Worm (Caenorhabditis elegans) whole organism, L4 larva: ENCODE results near the gene srm-1.

Source experiments
- F37D6.2 ChIP-seq: sonication (generic microtip); optimal IDR thresholded peaks from 2 replicates; lab custom pipeline; 2016; ENCODE audit warnings: mild to moderate bottlenecking, missing genetic modification characterization, missing compliant biosample characterization
- F44E2.7 ChIP-seq: fragments of 200-800 bp; sonication (Bioruptor generic); IDR thresholded peaks from 2 replicates; pipeline ENCODE4 v2.1.2; 2022; ENCODE audit warnings: missing genetic modification characterization, missing compliant biosample characterization
- F49E8.2 ChIP-seq: sonication (generic microtip); optimal IDR thresholded peaks from 2 replicates; lab custom pipeline; 2016; ENCODE audit warnings: missing compliant biosample characterization, mild to moderate bottlenecking, missing genetic modification characterization, borderline replicate concordance
- T20F7.1 ChIP-seq: fragments of 200-800 bp; sonication (Bioruptor generic); optimal IDR thresholded peaks from 2 replicates; lab custom pipeline; 2018; ENCODE audit warnings: mild to moderate bottlenecking, missing genetic modification characterization, missing compliant biosample characterization
- aha-1 ChIP-seq: fragments of 150-350 bp; peaks from one replicate; lab custom pipeline; 2014; ENCODE audit warnings: missing biosample characterization, missing genetic modification characterization
- aly-2 ChIP-seq: sonication (generic microtip); optimal IDR thresholded peaks from 2 replicates; lab custom pipeline; 2018; ENCODE audit warnings: missing biosample characterization, missing genetic modification characterization
- attf-4 ChIP-seq: sonication (generic microtip); optimal IDR thresholded peaks from 3 replicates; lab custom pipeline; 2017; ENCODE audit warnings: missing biosample characterization, missing genetic modification characterization
- ceh-20 ChIP-seq: fragments of 200-800 bp; sonication (Bioruptor generic); IDR thresholded peaks from 2 replicates; pipeline ENCODE4 v1.3.6; 2022; ENCODE audit warnings: missing genetic modification reagents, missing genetic modification characterization, missing compliant biosample characterization
- ceh-44 ChIP-seq: fragments of 200-800 bp; sonication (Bioruptor generic); IDR thresholded peaks from 2 replicates; pipeline ENCODE4 v1.3.6; 2022; ENCODE audit warnings: missing genetic modification reagents, missing genetic modification characterization, missing compliant biosample characterization
- ceh-82 ChIP-seq: sonication (generic microtip); optimal IDR thresholded peaks from 2 replicates; lab custom pipeline; 2017; ENCODE audit warnings: missing biosample characterization, missing genetic modification characterization
- cey-2 ChIP-seq: sonication (generic microtip); optimal IDR thresholded peaks from 3 replicates; lab custom pipeline; 2017; ENCODE audit warnings: missing genetic modification characterization, mild to moderate bottlenecking, missing compliant biosample characterization, antibody characterized with exemption, borderline replicate concordance; ENCODE audit not compliant: insufficient read depth
- ctbp-1 ChIP-seq: fragments of 200-800 bp; sonication (Bioruptor generic); IDR thresholded peaks from 2 replicates; pipeline ENCODE4 v1.3.6; 2022; ENCODE audit warnings: missing genetic modification reagents, missing genetic modification characterization, missing compliant biosample characterization
- daf-16 ChIP-seq, 3 experiments: sonication (generic microtip); optimal IDR thresholded peaks; 2 replicates each; lab custom pipeline; 2016 to 2017; ENCODE audit warnings: missing genetic modification characterization in 3 of 3, missing genetic modification reagents in 3 of 3, mild to moderate bottlenecking in 2 of 3, missing compliant biosample characterization in 2 of 3, missing biosample characterization in 1 of 3, moderate library complexity in 1 of 3
- daf-8 ChIP-seq: fragments of 200-800 bp; sonication (Bioruptor generic); IDR thresholded peaks from 2 replicates; pipeline ENCODE4 v1.3.6; 2022; ENCODE audit warnings: missing genetic modification characterization, missing compliant biosample characterization
- dmd-6 ChIP-seq: fragments of 200-800 bp; sonication (Bioruptor generic); IDR thresholded peaks from 2 replicates; pipeline ENCODE4 v1.3.6; 2022; ENCODE audit warnings: missing genetic modification reagents, missing genetic modification characterization, missing compliant biosample characterization
- dmd-8 ChIP-seq: fragments of 200-800 bp; sonication (Bioruptor generic); IDR thresholded peaks from 2 replicates; pipeline ENCODE4 v1.3.6; 2022; ENCODE audit warnings: missing genetic modification characterization, missing compliant biosample characterization
- dpl-1 ChIP-seq: fragments of 150-350 bp; optimal IDR thresholded peaks from 2 replicates; lab custom pipeline; 2014; ENCODE audit warnings: missing biosample characterization, missing genetic modification reagents, missing genetic modification characterization
- duxl-1 ChIP-seq: sonication (generic microtip); optimal IDR thresholded peaks from 2 replicates; lab custom pipeline; 2016; ENCODE audit warnings: mild to moderate bottlenecking, missing genetic modification characterization, moderate library complexity, missing compliant biosample characterization; ENCODE audit not compliant: poor library complexity
- dve-1 ChIP-seq: sonication (generic microtip); optimal IDR thresholded peaks from 2 replicates; lab custom pipeline; 2017; ENCODE audit warnings: antibody characterized with exemption, mild to moderate bottlenecking, missing genetic modification characterization, missing compliant biosample characterization; ENCODE audit not compliant: insufficient read depth
- hmg-1.1 ChIP-seq: fragments of 200-800 bp; sonication (Bioruptor generic); IDR thresholded peaks from 2 replicates; pipeline ENCODE4 v1.3.6; 2022; ENCODE audit warnings: missing genetic modification reagents, missing genetic modification characterization, missing compliant biosample characterization
- jun-1 ChIP-seq: fragments of 150-350 bp; optimal IDR thresholded peaks from 2 replicates; lab custom pipeline; 2014; ENCODE audit warnings: missing biosample characterization, missing genetic modification reagents, missing genetic modification characterization
- lin-1 ChIP-seq: fragments of 200-800 bp; sonication (Bioruptor generic); IDR thresholded peaks from 2 replicates; pipeline ENCODE4 v1.3.6; 2022; ENCODE audit warnings: missing genetic modification reagents, missing genetic modification characterization, missing compliant biosample characterization
- lin-15B ChIP-seq: fragments of 150-350 bp; sonication (generic microtip); optimal IDR thresholded peaks from 3 replicates; lab custom pipeline; 2014; ENCODE audit warnings: missing biosample characterization, missing genetic modification characterization
- lin-38 ChIP-seq: fragments of 200-800 bp; sonication (Bioruptor generic); IDR thresholded peaks from 2 replicates; pipeline ENCODE4 v1.3.6; 2022; ENCODE audit warnings: missing genetic modification reagents, missing genetic modification characterization, missing compliant biosample characterization
- mes-2 ChIP-seq: sonication (generic microtip); optimal IDR thresholded peaks from 2 replicates; lab custom pipeline; 2016; ENCODE audit warnings: missing genotype, mild to moderate bottlenecking, missing genetic modification characterization, missing compliant biosample characterization; ENCODE audit not compliant: poor library complexity, severe bottlenecking
- mxl-2 ChIP-seq: fragments of 200-800 bp; sonication (Bioruptor generic); conservative IDR thresholded peaks from 2 replicates; pipeline ENCODE4 v1.3.6; 2022; ENCODE audit warnings: missing genetic modification reagents, missing genetic modification characterization, missing compliant biosample characterization
- nhr-10 ChIP-seq: fragments of 150-350 bp; optimal IDR thresholded peaks from 2 replicates; lab custom pipeline; 2014; ENCODE audit warnings: missing biosample characterization, missing genetic modification characterization
- nhr-111 ChIP-seq: fragments of 200-800 bp; sonication (Bioruptor generic); optimal IDR thresholded peaks from 2 replicates; lab custom pipeline; 2018; ENCODE audit warnings: mild to moderate bottlenecking, missing genetic modification characterization, missing compliant biosample characterization
- nhr-237 ChIP-seq: sonication (generic microtip); optimal IDR thresholded peaks from 2 replicates; lab custom pipeline; 2017; ENCODE audit warnings: missing biosample characterization, missing genetic modification characterization
- nhr-42 ChIP-seq: fragments of 200-800 bp; sonication (Bioruptor generic); IDR thresholded peaks from 2 replicates; pipeline ENCODE4 v1.3.6; 2022; ENCODE audit warnings: missing genetic modification characterization, missing compliant biosample characterization
- nhr-48 ChIP-seq: sonication (generic microtip); optimal IDR thresholded peaks from 2 replicates; lab custom pipeline; 2016; ENCODE audit warnings: mild to moderate bottlenecking, missing genetic modification characterization, missing compliant biosample characterization
- nhr-6 ChIP-seq: fragments of 150-350 bp; optimal IDR thresholded peaks from 2 replicates; lab custom pipeline; 2014; ENCODE audit warnings: missing biosample characterization, missing genetic modification characterization
- nhr-76 ChIP-seq: fragments of 150-350 bp; optimal IDR thresholded peaks from 2 replicates; lab custom pipeline; 2014; ENCODE audit warnings: missing biosample characterization, missing genetic modification characterization
- pha-4 ChIP-seq, 2 experiments: fragments of 150-350 bp in 1 of 2; fragments of 200-800 bp in 1 of 2; sonication (Bioruptor generic) in 1 of 2; IDR thresholded peaks in 1 of 2; optimal IDR thresholded peaks in 1 of 2; 2 replicates each; pipeline versions ENCODE4 v1.3.6 to Lab custom; 2014 to 2022; ENCODE audit warnings: missing genetic modification characterization in 2 of 2, missing genetic modification reagents in 2 of 2, missing biosample characterization in 1 of 2, missing compliant biosample characterization in 1 of 2
- rbr-2 ChIP-seq: sonication (generic microtip); optimal IDR thresholded peaks from 2 replicates; lab custom pipeline; 2016; ENCODE audit warnings: missing genotype, missing genetic modification characterization, missing compliant biosample characterization
- set-16 ChIP-seq: fragments of 200-800 bp; sonication (Bioruptor generic); IDR thresholded peaks from 2 replicates; pipeline ENCODE4 v1.3.6; 2022; ENCODE audit warnings: missing genetic modification reagents, missing genetic modification characterization, missing compliant biosample characterization
- unc-62 ChIP-seq, 3 experiments: fragments of 150-350 bp in 1 of 3; sonication (generic microtip); optimal IDR thresholded peaks in 2 of 3; peaks in 1 of 3; 1 replicate in 1 of 3; 2 replicates in 2 of 3; lab custom pipeline; 2014 to 2017; ENCODE audit warnings: missing biosample characterization in 3 of 3, missing genetic modification characterization in 3 of 3, missing genetic modification reagents in 3 of 3, missing genotype in 1 of 3
- ztf-11 ChIP-seq: fragments of 150-350 bp; optimal IDR thresholded peaks from 2 replicates; lab custom pipeline; 2014; ENCODE audit warnings: missing biosample characterization, missing genetic modification characterization
- ztf-7 ChIP-seq: fragments of 150-350 bp; optimal IDR thresholded peaks from 2 replicates; lab custom pipeline; 2014; ENCODE audit warnings: missing biosample characterization, missing genetic modification characterization

srm-1 gene

DNA sequence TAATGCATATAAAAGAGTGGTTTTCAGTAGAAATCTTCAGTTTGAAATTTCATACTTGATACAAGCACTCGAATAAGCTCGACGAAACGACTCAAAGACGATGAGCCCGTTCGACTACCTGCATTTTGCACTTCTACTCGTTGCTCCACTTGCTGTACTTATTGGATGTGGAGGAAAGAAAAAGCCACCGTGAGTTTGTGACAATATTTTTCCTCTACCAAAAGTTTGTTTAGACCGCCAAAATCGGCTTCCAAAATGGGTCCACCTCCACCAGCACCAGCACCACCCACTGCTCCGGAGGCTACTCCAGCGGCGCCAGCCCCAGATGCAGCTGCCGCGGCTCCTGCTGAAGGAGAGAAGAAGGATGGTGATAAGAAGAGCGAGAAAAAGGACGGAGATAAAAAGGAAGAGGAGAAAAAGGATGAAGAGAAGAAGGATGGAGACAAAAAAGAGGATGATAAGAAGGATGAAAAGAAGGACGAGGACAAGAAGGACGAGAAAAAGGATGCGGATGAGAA lies 35.1 kb upstream of the srm-1 start, which contains the start of gene E03H12.5:
TSS of gene E03H12.5 (plus strand) at position 51 of the 518 bp plus-strand sequence.
- TF ChIP-seq nhr-111 (GFP tag; lab: Kevin White, UChicago) (no peak), daf-8 (GFP tag; lab: Robert Waterston, UW) (no peak), hmg-1.1 (GFP tag; lab: Robert Waterston, UW) (no peak), duxl-1 (tag; lab: Kevin White, UChicago) (no peak), ceh-44 (GFP tag; lab: Robert Waterston, UW) (no peak), F49E8.2 (tag; lab: Kevin White, UChicago) (no peak), set-16 (GFP tag; lab: Robert Waterston, UW) (peak; percentile 91; the same call in 1 of the 2 replicates), dve-1 (tag; lab: Kevin White, UChicago) (no peak), ceh-82 (no peak), ceh-20 (GFP tag; lab: Robert Waterston, UW) (no peak), mxl-2 (GFP tag; lab: Robert Waterston, UW) (0 out of 2 replicates have a peak, but pooled peaks have one; percentile 8), attf-4 (no peak), rbr-2 (no peak), daf-16 (GFP tag; optimal IDR thresholded peaks at IDR 0.05; lab: Kevin White, UChicago) (no peak), daf-16 (tag; optimal IDR thresholded peaks at IDR 0.05; lab: Kevin White, UChicago) (no peak), pha-4 (GFP tag; IDR thresholded peaks at IDR 0.05; lab: Robert Waterston, UW) (no peak), pha-4 (tag; optimal IDR thresholded peaks at IDR 0.05; lab: Kevin White, UChicago) (no peak), lin-38 (GFP tag; lab: Robert Waterston, UW) (no peak)

DNA sequence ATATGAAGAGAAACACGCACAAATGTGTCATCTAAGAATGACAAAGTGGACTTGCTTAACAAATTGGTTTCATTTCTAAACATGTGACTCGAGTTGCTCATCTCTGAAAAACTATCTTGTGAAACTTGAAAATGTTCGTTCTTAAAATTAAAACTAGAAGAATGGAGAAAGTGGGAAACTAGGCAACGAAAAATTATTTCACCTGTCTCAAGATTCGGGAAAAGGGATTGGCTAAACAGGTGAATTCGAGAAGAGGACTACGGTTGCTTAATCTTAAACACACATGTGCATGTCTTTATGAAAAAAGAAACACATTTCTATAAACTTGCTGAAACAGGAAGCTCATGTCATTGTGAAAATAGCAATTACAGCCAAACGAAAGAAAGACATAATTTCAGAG lies 31.3 kb upstream of the srm-1 start, which contains the start of gene srz-24:
TSS of gene srz-24 (minus strand) at position 101 of the 400 bp plus-strand sequence.
- TF ChIP-seq ztf-11 (tag; lab: Kevin White, UChicago) (no peak), lin-1 (GFP tag; lab: Robert Waterston, UW) (no peak), cey-2 (tag; lab: Kevin White, UChicago) (no peak), nhr-6 (no peak), lin-38 (GFP tag; lab: Robert Waterston, UW) (no peak), aha-1 (no peak), mes-2 (tag; lab: Kevin White, UChicago) (no peak), F44E2.7 (no peak), pha-4 (GFP tag; IDR thresholded peaks at IDR 0.05; lab: Robert Waterston, UW) (no peak), pha-4 (tag; optimal IDR thresholded peaks at IDR 0.05; lab: Kevin White, UChicago) (no peak), F37D6.2 (tag; lab: Kevin White, UChicago) (no peak), nhr-10 (tag; lab: Kevin White, UChicago) (no peak), aly-2 (tag; lab: Kevin White, UChicago) (no peak), duxl-1 (tag; lab: Kevin White, UChicago) (no peak), daf-8 (GFP tag; lab: Robert Waterston, UW) (no peak), jun-1 (tag; lab: Kevin White, UChicago) (no peak), dmd-6 (GFP tag; lab: Robert Waterston, UW) (no peak), nhr-48 (no peak)
- TF ChIP-seq, all 104 proteins: peak for 0

- TF ChIP-seq T20F7.1 (GFP tag; lab: Kevin White, UChicago): no peak
- peak in 1 of 2 experiments; percentile 96 for TF ChIP-seq unc-62 (GFP tag; optimal IDR thresholded peaks at IDR 0.05 in 1 of 2; lab: Kevin White, UChicago)
- no peak for TF ChIP-seq unc-62 (tag; optimal IDR thresholded peaks at IDR 0.05; lab: Kevin White, UChicago)
These were observed 29.9 kb upstream of the srm-1 start, which contains the start of gene E03H12.4 for ce11 chrIV:4982477-4982876. Gene E03H12.4 (plus strand): TSS chrIV:4982596.

DNA sequence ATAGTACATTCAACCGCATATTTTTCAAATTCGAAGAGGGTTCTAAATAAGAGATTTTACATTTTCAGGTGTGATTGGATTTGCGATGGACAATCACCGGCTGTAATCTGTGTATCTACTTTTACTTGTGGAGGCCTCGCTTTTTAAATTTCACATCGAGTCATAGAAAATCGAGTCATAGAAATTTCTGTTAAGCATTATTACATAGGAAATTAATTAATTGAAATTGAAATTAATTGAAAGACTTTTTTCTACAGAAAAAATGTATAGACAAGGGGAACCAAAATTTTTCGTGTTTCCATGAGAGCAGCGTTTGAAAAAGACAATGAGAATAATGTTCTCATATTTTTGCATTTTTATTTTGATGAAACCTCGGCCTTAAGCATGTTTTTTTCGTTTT lies 28.6 kb upstream of the srm-1 start, which contains the start of gene clec-176:
TSS of gene clec-176 (plus strand) at position 301 of the 400 bp plus-strand sequence.
- TF ChIP-seq attf-4 (no peak), dmd-8 (GFP tag; lab: Robert Waterston, UW) (no peak), aly-2 (tag; lab: Kevin White, UChicago) (no peak), unc-62 (GFP tag; optimal IDR thresholded peaks at IDR 0.05 in 1 of 2; lab: Kevin White, UChicago) (no peak), unc-62 (tag; optimal IDR thresholded peaks at IDR 0.05; lab: Kevin White, UChicago) (no peak), nhr-111 (GFP tag; lab: Kevin White, UChicago) (no peak), dpl-1 (GFP tag; lab: Kevin White, UChicago) (no peak), lin-15B (tag; lab: Kevin White, UChicago) (no peak), ctbp-1 (GFP tag; lab: Robert Waterston, UW) (no peak), ztf-7 (tag; lab: Kevin White, UChicago) (no peak), nhr-237 (tag; lab: Kevin White, UChicago) (no peak), aha-1 (no peak), nhr-42 (GFP tag; lab: Robert Waterston, UW) (no peak), nhr-76 (tag; lab: Kevin White, UChicago) (no peak)
